Fruit fly (Drosophila melanogaster): Measurements from ENCODE around the gene CG5885.

DNA sequence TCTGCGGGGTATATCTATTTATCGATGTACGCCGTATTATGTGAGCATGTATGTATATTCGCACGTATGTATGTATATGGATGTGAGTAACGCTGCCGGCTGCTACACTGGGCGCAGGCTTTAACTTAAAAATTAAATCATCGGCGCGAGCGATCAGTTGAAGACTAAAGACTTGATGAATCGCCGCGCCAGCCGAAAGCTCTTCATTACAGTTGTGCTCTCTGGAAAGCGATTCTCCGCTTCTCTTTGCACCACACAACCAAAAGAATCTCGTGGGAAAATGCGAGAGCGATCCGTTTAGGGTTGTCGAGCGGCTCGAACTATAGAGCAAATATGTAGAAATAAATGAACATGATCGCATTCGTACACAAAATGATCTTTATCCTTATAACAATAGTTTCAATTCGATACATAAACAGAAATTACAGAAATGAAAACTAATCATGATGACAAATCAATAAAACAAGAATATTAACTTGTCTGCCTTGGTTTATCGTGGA is 9.6 kb downstream of the CG5885 start, which contains the start of gene CG13124:
- TF ChIP-seq insv (optimal IDR thresholded peaks at IDR 0.05) (no peak), psq (optimal IDR thresholded peaks at IDR 0.05) (no peak), h (optimal IDR thresholded peaks at IDR 0.05) (no peak)

Measured in Kc167 (cell line).